Worm (Caenorhabditis elegans): ENCODE measurements around the gene znf-706.

ce11 chrIV:9098942-9099341, 2.9 kb upstream of the znf-706 start, which contains the start of gene gldi-10:
- TF ChIP-seq mdl-1 (tag; optimal IDR thresholded peaks at IDR 0.05) (no peak), ama-1 (optimal IDR thresholded peaks at IDR 0.05) (no peak), unc-62 (GFP tag; optimal IDR thresholded peaks at IDR 0.05) (no peak), R02D3.7 (tag; optimal IDR thresholded peaks at IDR 0.05) (no peak)
